Worm (Caenorhabditis elegans) whole organism, young adult: ENCODE results near the gene T19H12.6.

Source experiments
- B0035.1 ChIP-seq: sonication (generic microtip); optimal IDR thresholded peaks from 2 replicates; lab custom pipeline; 2016; ENCODE audit warnings: missing genetic modification characterization, mild to moderate bottlenecking, missing compliant biosample characterization, missing genotype, missing genetic modification reagents
- B0336.3 ChIP-seq: fragments of 200-800 bp; sonication (Bioruptor generic); IDR thresholded peaks from 2 replicates; pipeline ENCODE4 v1.3.6; 2022; ENCODE audit warnings: missing genetic modification characterization, missing compliant biosample characterization
- D2030.7 ChIP-seq: fragments of 200-800 bp; sonication (Bioruptor generic); IDR thresholded peaks from 2 replicates; pipeline ENCODE4 v1.3.6; 2022; ENCODE audit warnings: missing genetic modification reagents, missing genetic modification characterization, missing compliant biosample characterization
- F33H1.4 ChIP-seq: fragments of 200-800 bp; sonication (Bioruptor generic); IDR thresholded peaks from 2 replicates; pipeline ENCODE4 v1.3.6; 2022; ENCODE audit warnings: missing genetic modification reagents, missing genetic modification characterization, missing compliant biosample characterization
- F39B2.1 ChIP-seq: fragments of 200-800 bp; sonication (Bioruptor generic); IDR thresholded peaks from 2 replicates; pipeline ENCODE4 v1.3.6; 2022; ENCODE audit warnings: missing genetic modification reagents, missing genetic modification characterization, missing compliant biosample characterization
- F57A8.1 ChIP-seq: fragments of 200-800 bp; sonication (Bioruptor generic); optimal IDR thresholded peaks from 2 replicates; lab custom pipeline; 2018; ENCODE audit warnings: mild to moderate bottlenecking, missing genetic modification characterization, moderate library complexity, missing compliant biosample characterization
- Y53G8AR.9 ChIP-seq: fragments of 200-800 bp; sonication (Bioruptor generic); conservative IDR thresholded peaks from 2 replicates; pipeline ENCODE4 v1.3.6; 2022; ENCODE audit warnings: missing genetic modification reagents, missing genetic modification characterization, missing compliant biosample characterization
- Y67H2A.10 ChIP-seq: fragments of 200-800 bp; sonication (Bioruptor generic); conservative IDR thresholded peaks from 2 replicates; pipeline ENCODE4 v1.3.6; 2022; ENCODE audit warnings: missing genetic modification reagents, missing genetic modification characterization, missing compliant biosample characterization
- Y79H2A.3 ChIP-seq: fragments of 200-800 bp; sonication (Bioruptor generic); conservative IDR thresholded peaks from 2 replicates; pipeline ENCODE4 v1.3.6; 2022; ENCODE audit warnings: missing genetic modification reagents, missing genetic modification characterization, missing compliant biosample characterization
- aptf-3 ChIP-seq: fragments of 200-800 bp; sonication (Bioruptor generic); IDR thresholded peaks from 2 replicates; pipeline ENCODE4 v1.3.6; 2022; ENCODE audit warnings: missing genetic modification characterization, missing compliant biosample characterization
- bed-2 ChIP-seq: fragments of 200-800 bp; sonication (Bioruptor generic); IDR thresholded peaks from 2 replicates; pipeline ENCODE4 v1.3.6; 2022; ENCODE audit warnings: missing genetic modification reagents, missing genetic modification characterization, missing compliant biosample characterization
- ccch-3 ChIP-seq: fragments of 200-800 bp; sonication (Bioruptor generic); optimal IDR thresholded peaks from 2 replicates; lab custom pipeline; 2018; ENCODE audit warnings: mild to moderate bottlenecking, missing genetic modification characterization, missing compliant biosample characterization
- cebp-2 ChIP-seq: fragments of 200-800 bp; sonication (Bioruptor generic); IDR thresholded peaks from 2 replicates; pipeline ENCODE4 v1.3.6; 2022; ENCODE audit warnings: missing genetic modification characterization, missing compliant biosample characterization
- ceh-58 ChIP-seq: fragments of 200-800 bp; sonication (Bioruptor generic); IDR thresholded peaks from 2 replicates; pipeline ENCODE4 v1.3.6; 2022; ENCODE audit warnings: missing genetic modification characterization, missing compliant biosample characterization
- die-1 ChIP-seq: sonication (generic microtip); optimal IDR thresholded peaks from 2 replicates; lab custom pipeline; 2016; ENCODE audit warnings: missing genotype, mild to moderate bottlenecking, missing genetic modification characterization, missing compliant biosample characterization
- dox-1 ChIP-seq: fragments of 200-800 bp; sonication (Bioruptor generic); IDR thresholded peaks from 2 replicates; pipeline ENCODE4 v1.3.6; 2022; ENCODE audit warnings: missing genetic modification reagents, missing genetic modification characterization, missing compliant biosample characterization
- efl-1 ChIP-seq: fragments of 150-350 bp; optimal IDR thresholded peaks from 2 replicates; lab custom pipeline; 2014; ENCODE audit warnings: missing biosample characterization, missing genetic modification reagents, missing genetic modification characterization
- ekl-4 ChIP-seq: fragments of 200-800 bp; sonication (Bioruptor generic); IDR thresholded peaks from 2 replicates; pipeline ENCODE4 v1.3.6; 2022; ENCODE audit warnings: missing genetic modification reagents, missing genetic modification characterization, missing compliant biosample characterization
- him-1 ChIP-seq: sonication (generic microtip); optimal IDR thresholded peaks from 2 replicates; lab custom pipeline; 2016; ENCODE audit warnings: missing genotype, missing genetic modification reagents, missing genetic modification characterization, missing compliant biosample characterization
- hlh-12 ChIP-seq: sonication (generic microtip); optimal IDR thresholded peaks from 2 replicates; lab custom pipeline; 2016; ENCODE audit warnings: missing genetic modification characterization, missing compliant biosample characterization
- hrde-1 ChIP-seq: sonication (generic microtip); optimal IDR thresholded peaks from 2 replicates; lab custom pipeline; 2016; ENCODE audit warnings: missing genetic modification characterization, mild to moderate bottlenecking, missing compliant biosample characterization, moderate library complexity, missing genotype, missing genetic modification reagents, borderline replicate concordance
- hsf-1 ChIP-seq: fragments of 200-800 bp; sonication (Bioruptor generic); IDR thresholded peaks from 2 replicates; pipeline ENCODE4 v1.3.6; 2022; ENCODE audit warnings: missing genetic modification reagents, missing genetic modification characterization, missing compliant biosample characterization
- lag-1 ChIP-seq: fragments of 200-800 bp; sonication (Bioruptor generic); IDR thresholded peaks from 2 replicates; pipeline ENCODE4 v1.3.6; 2022; ENCODE audit warnings: missing genetic modification reagents, missing genetic modification characterization, missing compliant biosample characterization
- let-526 ChIP-seq: fragments of 200-800 bp; sonication (Bioruptor generic); IDR thresholded peaks from 2 replicates; pipeline ENCODE4 v1.3.6; 2022; ENCODE audit warnings: missing genetic modification reagents, missing genetic modification characterization, missing compliant biosample characterization
- lin-26 ChIP-seq: fragments of 200-800 bp; sonication (Bioruptor generic); IDR thresholded peaks from 2 replicates; pipeline ENCODE4 v1.3.6; 2022; ENCODE audit warnings: missing genetic modification reagents, missing genetic modification characterization, missing compliant biosample characterization
- lin-35 ChIP-seq, 3 experiments: fragments of 150-350 bp in 2 of 3; sonication (generic microtip) in 1 of 3; optimal IDR thresholded peaks; 2 replicates each; lab custom pipeline; 2014 to 2018; ENCODE audit warnings: missing biosample characterization in 3 of 3, missing genetic modification characterization in 3 of 3, missing genetic modification reagents in 3 of 3
- lin-54 ChIP-seq: fragments of 200-800 bp; sonication (Bioruptor generic); optimal IDR thresholded peaks from 2 replicates; lab custom pipeline; 2018; ENCODE audit warnings: mild to moderate bottlenecking, missing genetic modification characterization, missing compliant biosample characterization
- lsl-1 ChIP-seq: fragments of 200-800 bp; sonication (Bioruptor generic); optimal IDR thresholded peaks from 2 replicates; lab custom pipeline; 2018; ENCODE audit warnings: mild to moderate bottlenecking, missing genetic modification characterization, moderate library complexity, missing compliant biosample characterization
- madf-3 ChIP-seq: fragments of 200-800 bp; sonication (Bioruptor generic); IDR thresholded peaks from 2 replicates; pipeline ENCODE4 v1.3.6; 2022; ENCODE audit warnings: missing genetic modification reagents, missing genetic modification characterization, missing compliant biosample characterization
- madf-6 ChIP-seq: fragments of 200-800 bp; sonication (Bioruptor generic); IDR thresholded peaks from 2 replicates; pipeline ENCODE4 v1.3.6; 2022; ENCODE audit warnings: missing genetic modification reagents, missing genetic modification characterization, missing compliant biosample characterization
- madf-8 ChIP-seq: fragments of 200-800 bp; sonication (Bioruptor generic); conservative IDR thresholded peaks from 2 replicates; pipeline ENCODE4 v1.3.6; 2022; ENCODE audit warnings: missing genetic modification reagents, missing genetic modification characterization, missing compliant biosample characterization
- mcd-1 ChIP-seq: fragments of 200-800 bp; sonication (Bioruptor generic); IDR thresholded peaks from 2 replicates; pipeline ENCODE4 v1.3.6; 2022; ENCODE audit warnings: missing genetic modification reagents, missing genetic modification characterization, missing compliant biosample characterization
- mxl-1 ChIP-seq: sonication (generic microtip); optimal IDR thresholded peaks from 2 replicates; lab custom pipeline; 2016; ENCODE audit warnings: missing genetic modification characterization, missing compliant biosample characterization
- nhr-27 ChIP-seq: fragments of 200-800 bp; sonication (Bioruptor generic); optimal IDR thresholded peaks from 2 replicates; lab custom pipeline; 2018; ENCODE audit warnings: mild to moderate bottlenecking, missing genetic modification characterization, moderate library complexity, missing compliant biosample characterization
- pbrm-1 ChIP-seq: fragments of 200-800 bp; sonication (Bioruptor generic); IDR thresholded peaks from 2 replicates; pipeline ENCODE4 v1.3.6; 2022; ENCODE audit warnings: missing genetic modification reagents, missing genetic modification characterization, missing compliant biosample characterization
- rcor-1 ChIP-seq: fragments of 200-800 bp; sonication (Bioruptor generic); IDR thresholded peaks from 2 replicates; pipeline ENCODE4 v1.3.6; 2022; ENCODE audit warnings: missing genetic modification reagents, missing genetic modification characterization, missing compliant biosample characterization
- repo-1 ChIP-seq: sonication (generic microtip); optimal IDR thresholded peaks from 2 replicates; lab custom pipeline; 2017; ENCODE audit warnings: mild to moderate bottlenecking, missing genetic modification characterization, missing compliant biosample characterization
- snpc-1.3 ChIP-seq: sonication (generic microtip); optimal IDR thresholded peaks from 2 replicates; lab custom pipeline; 2017; ENCODE audit warnings: missing genetic modification characterization, mild to moderate bottlenecking, missing compliant biosample characterization, antibody characterized with exemption, moderate library complexity, missing genotype, missing genetic modification reagents; ENCODE audit not compliant: insufficient read depth
- snpc-3.4 ChIP-seq: sonication (generic microtip); optimal IDR thresholded peaks from 2 replicates; lab custom pipeline; 2017; ENCODE audit warnings: missing genetic modification characterization, mild to moderate bottlenecking, missing compliant biosample characterization, antibody characterized with exemption, moderate library complexity, missing genotype, missing genetic modification reagents
- snpc-4 ChIP-seq, 5 experiments: fragments of 150-350 bp in 1 of 5; sonication (generic microtip) in 4 of 5; optimal IDR thresholded peaks; 2 replicates each; lab custom pipeline; 2014 to 2018; ENCODE audit warnings: missing genetic modification characterization in 5 of 5, missing biosample characterization in 3 of 5, antibody characterized with exemption in 2 of 5, mild to moderate bottlenecking in 2 of 5, missing compliant biosample characterization in 2 of 5, missing genotype in 2 of 5, moderate library complexity in 2 of 5, missing genetic modification reagents in 1 of 5
- somi-1 ChIP-seq: fragments of 200-800 bp; sonication (Bioruptor generic); optimal IDR thresholded peaks from 2 replicates; lab custom pipeline; 2018; ENCODE audit warnings: mild to moderate bottlenecking, missing genetic modification characterization, missing compliant biosample characterization
- tbp1 ChIP-seq: fragments of 200-800 bp; sonication (Bioruptor generic); optimal IDR thresholded peaks from 2 replicates; lab custom pipeline; 2018; ENCODE audit warnings: mild to moderate bottlenecking, missing genetic modification characterization, missing compliant biosample characterization
- tbx-9 ChIP-seq: sonication (generic microtip); optimal IDR thresholded peaks from 2 replicates; lab custom pipeline; 2016; ENCODE audit warnings: borderline replicate concordance, missing genetic modification characterization, inconsistent platforms, missing compliant biosample characterization
- tlf-1 ChIP-seq: fragments of 200-800 bp; sonication (Bioruptor generic); optimal IDR thresholded peaks from 2 replicates; lab custom pipeline; 2018; ENCODE audit warnings: mild to moderate bottlenecking, missing genetic modification characterization, missing compliant biosample characterization
- unc-130 ChIP-seq: sonication (generic microtip); optimal IDR thresholded peaks from 2 replicates; lab custom pipeline; 2016; ENCODE audit warnings: missing genetic modification reagents, missing genetic modification characterization, missing compliant biosample characterization
- xnd-1 ChIP-seq: sonication (generic microtip); optimal IDR thresholded peaks from 2 replicates; lab custom pipeline; 2016; ENCODE audit warnings: missing genotype, missing genetic modification reagents, missing genetic modification characterization, missing compliant biosample characterization
- ztf-3 ChIP-seq: fragments of 200-800 bp; sonication (Bioruptor generic); optimal IDR thresholded peaks from 2 replicates; lab custom pipeline; 2018; ENCODE audit warnings: mild to moderate bottlenecking, missing genetic modification characterization, missing compliant biosample characterization

The T19H12.6 gene

ce11 chrV:4891305-4891704 is 13.8 kb upstream of the T19H12.6 start:
- peak; percentile 77 for TF ChIP-seq hsf-1 (GFP tag; lab: Robert Waterston, UW)
- TF ChIP-seq efl-1, result peak; percentile 38
- TF ChIP-seq Y53G8AR.9 (GFP tag; lab: Robert Waterston, UW), result peak; percentile 83
- peak; percentile 70 for TF ChIP-seq hrde-1
- no peak for TF ChIP-seq snpc-4 (GFP tag; optimal IDR thresholded peaks at IDR 0.05; lab: Kevin White, UChicago)
- TF ChIP-seq snpc-4 (tag; optimal IDR thresholded peaks at IDR 0.05; lab: Kevin White, UChicago), result peak in 2 of 4 experiments; percentile 6 to 31
- 0 out of 2 replicates have a peak, but pooled peaks have one; percentile 15 for TF ChIP-seq ceh-58
- TF ChIP-seq ccch-3, result no peak
- no peak for TF ChIP-seq bed-2 (GFP tag; lab: Robert Waterston, UW)
- peak; percentile 6; the same call in 1 of the 2 replicates for TF ChIP-seq aptf-3
- peak; percentile 53 for TF ChIP-seq tlf-1
- peak; percentile 85; the same call in 1 of the 2 replicates for TF ChIP-seq Y79H2A.3 (GFP tag; lab: Robert Waterston, UW)
- TF ChIP-seq dox-1 (GFP tag; lab: Robert Waterston, UW), result peak; percentile 23; the same call in 1 of the 2 replicates
- no peak for TF ChIP-seq hlh-12 (tag; lab: Kevin White, UChicago)
- TF ChIP-seq mxl-1, result peak; percentile 8
- TF ChIP-seq madf-3 (GFP tag; lab: Robert Waterston, UW), result peak; percentile 81
- peak; percentile 53 for TF ChIP-seq D2030.7 (GFP tag; lab: Robert Waterston, UW)
- TF ChIP-seq B0035.1 (tag; lab: Kevin White, UChicago), result no peak
- TF ChIP-seq nhr-27 (tag; lab: Kevin White, UChicago), result no peak
- TF ChIP-seq ekl-4, result peak; percentile 73
- peak; percentile 6 for TF ChIP-seq unc-130
- peak; percentile 1 for TF ChIP-seq tbp1
- peak; percentile 63; the same call in 1 of the 2 replicates for TF ChIP-seq lin-26 (GFP tag; lab: Robert Waterston, UW)
- no peak for TF ChIP-seq repo-1 (tag; lab: Kevin White, UChicago)
- TF ChIP-seq him-1 (tag; lab: Kevin White, UChicago), result peak; percentile 9
- no peak for TF ChIP-seq ztf-3
- peak; percentile 45 for TF ChIP-seq snpc-1.3 (tag; lab: Kevin White, UChicago)
- peak; percentile 75; the same call in 1 of the 2 replicates for TF ChIP-seq F39B2.1 (GFP tag; lab: Robert Waterston, UW)
- peak; percentile 84 for TF ChIP-seq madf-6 (GFP tag; lab: Robert Waterston, UW)
- TF ChIP-seq somi-1 (GFP tag; lab: Kevin White, UChicago), result no peak
- peak in 1 of 3 experiments; percentile 7 for TF ChIP-seq lin-35 (GFP tag; optimal IDR thresholded peaks at IDR 0.05; lab: Kevin White, UChicago)
- TF ChIP-seq F33H1.4, result peak; percentile 45
- TF ChIP-seq mcd-1, result 0 out of 2 replicates have a peak, but pooled peaks have one; percentile 15
- no peak for TF ChIP-seq tbx-9
- TF ChIP-seq pbrm-1, result peak; percentile 62; the same call in 1 of the 2 replicates
- TF ChIP-seq B0336.3, result peak; percentile 84
- TF ChIP-seq die-1, result peak; percentile 16
- no peak for TF ChIP-seq F57A8.1 (GFP tag; lab: Kevin White, UChicago)
- TF ChIP-seq lag-1 (GFP tag; lab: Robert Waterston, UW), result no peak
- peak; percentile 53 for TF ChIP-seq madf-8 (GFP tag; lab: Robert Waterston, UW)
- TF ChIP-seq cebp-2 (GFP tag; lab: Robert Waterston, UW), result 0 out of 2 replicates have a peak, but pooled peaks have one; percentile 74
- TF ChIP-seq lsl-1 (GFP tag; lab: Kevin White, UChicago), result peak; percentile 57
- peak; percentile 51 for TF ChIP-seq snpc-3.4 (tag; lab: Kevin White, UChicago)
- TF ChIP-seq let-526 (GFP tag; lab: Robert Waterston, UW), result no peak
- peak; percentile 74 for TF ChIP-seq xnd-1 (tag; lab: Kevin White, UChicago)
- peak; percentile 52; the same call in 1 of the 2 replicates for TF ChIP-seq rcor-1 (GFP tag; lab: Robert Waterston, UW)
- peak; percentile 25 for TF ChIP-seq lin-54 (GFP tag; lab: Kevin White, UChicago)
- TF ChIP-seq Y67H2A.10, result no peak
